Worm (Caenorhabditis elegans) whole organism, late embryonic: Measurements from ENCODE around the gene cox-11.

Experiments used
- C08G9.2 ChIP-seq: sonication (generic microtip); optimal IDR thresholded peaks from 2 replicates; lab custom pipeline; 2016; ENCODE audit warnings: mild to moderate bottlenecking, missing genetic modification characterization, moderate library complexity, missing compliant biosample characterization
- C38D4.7 ChIP-seq: fragments of 200-800 bp; sonication (Bioruptor generic); optimal IDR thresholded peaks from 2 replicates; lab custom pipeline; 2018; ENCODE audit warnings: mild to moderate bottlenecking, missing genetic modification characterization, moderate library complexity, missing compliant biosample characterization
- F13H6.1 ChIP-seq: sonication (generic microtip); optimal IDR thresholded peaks from 2 replicates; lab custom pipeline; 2016; ENCODE audit warnings: missing genetic modification characterization, missing compliant biosample characterization
- K02D7.2 ChIP-seq: sonication (generic microtip); optimal IDR thresholded peaks from 2 replicates; lab custom pipeline; 2017; ENCODE audit warnings: mild to moderate bottlenecking, missing genetic modification characterization, missing compliant biosample characterization
- T23F11.4 ChIP-seq: fragments of 200-800 bp; sonication (Bioruptor generic); optimal IDR thresholded peaks from 2 replicates; lab custom pipeline; 2018; ENCODE audit warnings: mild to moderate bottlenecking, missing genetic modification characterization, missing compliant biosample characterization
- Y22D7AL.16 ChIP-seq: sonication (generic microtip); optimal IDR thresholded peaks from 2 replicates; lab custom pipeline; 2016; ENCODE audit warnings: missing genetic modification characterization, missing compliant biosample characterization
- ahr-1 ChIP-seq: sonication (generic microtip); optimal IDR thresholded peaks from 2 replicates; lab custom pipeline; 2016; ENCODE audit warnings: missing genetic modification characterization, missing compliant biosample characterization
- ama-1 ChIP-seq: fragments of 150-350 bp; optimal IDR thresholded peaks from 2 replicates; lab custom pipeline; 2014
- ceh-19 ChIP-seq: fragments of 200-800 bp; sonication (Bioruptor generic); optimal IDR thresholded peaks from 2 replicates; lab custom pipeline; 2018; ENCODE audit warnings: mild to moderate bottlenecking, missing genetic modification characterization, missing compliant biosample characterization
- ceh-2 ChIP-seq: sonication (generic microtip); optimal IDR thresholded peaks from 2 replicates; lab custom pipeline; 2016; ENCODE audit warnings: missing genotype, missing genetic modification characterization, missing compliant biosample characterization
- ceh-22 ChIP-seq: sonication (generic microtip); optimal IDR thresholded peaks from 2 replicates; lab custom pipeline; 2017; ENCODE audit warnings: missing biosample characterization, missing genetic modification characterization
- ceh-24 ChIP-seq: sonication (generic microtip); optimal IDR thresholded peaks from 2 replicates; lab custom pipeline; 2016; ENCODE audit warnings: mild to moderate bottlenecking, missing genetic modification characterization, missing compliant biosample characterization
- ceh-30 ChIP-seq: fragments of 150-350 bp; optimal IDR thresholded peaks from 2 replicates; lab custom pipeline; 2014; ENCODE audit warnings: missing biosample characterization, missing genetic modification characterization
- ceh-31 ChIP-seq: sonication (generic microtip); optimal IDR thresholded peaks from 2 replicates; lab custom pipeline; 2016; ENCODE audit warnings: missing genetic modification characterization, missing compliant biosample characterization
- ceh-48 ChIP-seq: sonication (generic microtip); optimal IDR thresholded peaks from 2 replicates; lab custom pipeline; 2016; ENCODE audit warnings: missing genetic modification characterization, inconsistent platforms, missing compliant biosample characterization
- ceh-6 ChIP-seq: fragments of 200-800 bp; sonication (Bioruptor generic); optimal IDR thresholded peaks from 2 replicates; lab custom pipeline; 2018; ENCODE audit warnings: mild to moderate bottlenecking, missing genetic modification characterization, missing compliant biosample characterization
- ceh-9 ChIP-seq: sonication (generic microtip); optimal IDR thresholded peaks from 2 replicates; lab custom pipeline; 2016; ENCODE audit warnings: mild to moderate bottlenecking, missing genetic modification characterization, inconsistent platforms, missing compliant biosample characterization
- dmd-4 ChIP-seq: sonication (generic microtip); optimal IDR thresholded peaks from 2 replicates; lab custom pipeline; 2016; ENCODE audit warnings: borderline replicate concordance, missing genetic modification characterization, missing compliant biosample characterization
- dve-1 ChIP-seq: sonication (generic microtip); optimal IDR thresholded peaks from 2 replicates; lab custom pipeline; 2017; ENCODE audit warnings: antibody characterized with exemption, mild to moderate bottlenecking, missing genetic modification characterization, missing compliant biosample characterization
- elt-2 ChIP-seq: sonication (generic microtip); optimal IDR thresholded peaks from 2 replicates; lab custom pipeline; 2016; ENCODE audit warnings: missing genetic modification reagents, missing genetic modification characterization, missing compliant biosample characterization
- hlh-13 ChIP-seq: fragments of 200-800 bp; sonication (Bioruptor generic); optimal IDR thresholded peaks from 2 replicates; lab custom pipeline; 2018; ENCODE audit warnings: mild to moderate bottlenecking, missing genetic modification characterization, missing compliant biosample characterization
- hlh-6 ChIP-seq: sonication (generic microtip); optimal IDR thresholded peaks from 2 replicates; lab custom pipeline; 2016; ENCODE audit warnings: missing genotype, missing genetic modification characterization, missing compliant biosample characterization
- lim-6 ChIP-seq: sonication (generic microtip); optimal IDR thresholded peaks from 2 replicates; lab custom pipeline; 2016; ENCODE audit warnings: missing genetic modification characterization, missing compliant biosample characterization
- lin-11 ChIP-seq: fragments of 200-800 bp; sonication (Bioruptor generic); optimal IDR thresholded peaks from 2 replicates; lab custom pipeline; 2018; ENCODE audit warnings: mild to moderate bottlenecking, missing genetic modification characterization, missing compliant biosample characterization
- nfya-1 ChIP-seq: sonication (generic microtip); optimal IDR thresholded peaks from 2 replicates; lab custom pipeline; 2017; ENCODE audit warnings: missing genetic modification characterization, mild to moderate bottlenecking, missing compliant biosample characterization, antibody characterized with exemption, moderate library complexity
- odd-2 ChIP-seq: sonication (generic microtip); optimal IDR thresholded peaks from 2 replicates; lab custom pipeline; 2017; ENCODE audit warnings: antibody characterized with exemption, mild to moderate bottlenecking, missing genetic modification characterization, missing compliant biosample characterization
- pag-3 ChIP-seq: sonication (generic microtip); optimal IDR thresholded peaks from 2 replicates; lab custom pipeline; 2016; ENCODE audit warnings: missing compliant biosample characterization, missing genetic modification characterization, borderline replicate concordance
- pha-2 ChIP-seq: sonication (generic microtip); optimal IDR thresholded peaks from 2 replicates; lab custom pipeline; 2017; ENCODE audit warnings: mild to moderate bottlenecking, missing genetic modification characterization, missing compliant biosample characterization
- pqm-1 ChIP-seq: sonication (generic microtip); optimal IDR thresholded peaks from 2 replicates; lab custom pipeline; 2016; ENCODE audit warnings: missing genetic modification characterization, missing compliant biosample characterization
- pros-1 ChIP-seq: fragments of 150-350 bp; optimal IDR thresholded peaks from 2 replicates; lab custom pipeline; 2014; ENCODE audit warnings: missing biosample characterization, missing genetic modification reagents, missing genetic modification characterization
- ref-2 ChIP-seq: sonication (generic microtip); optimal IDR thresholded peaks from 2 replicates; lab custom pipeline; 2016; ENCODE audit warnings: missing genetic modification characterization, missing compliant biosample characterization
- sdc-2 ChIP-seq: sonication (generic microtip); optimal IDR thresholded peaks from 2 replicates; lab custom pipeline; 2016; ENCODE audit warnings: missing genotype, missing genetic modification characterization, missing compliant biosample characterization
- sox-4 ChIP-seq: sonication (generic microtip); optimal IDR thresholded peaks from 2 replicates; lab custom pipeline; 2017; ENCODE audit warnings: mild to moderate bottlenecking, missing genetic modification characterization, inconsistent platforms, missing compliant biosample characterization
- tbx-2 ChIP-seq: sonication (generic microtip); optimal IDR thresholded peaks from 2 replicates; lab custom pipeline; 2016; ENCODE audit warnings: missing genetic modification characterization, missing compliant biosample characterization
- tbx-7 ChIP-seq: sonication (generic microtip); optimal IDR thresholded peaks from 2 replicates; lab custom pipeline; 2016; ENCODE audit warnings: missing genotype, missing genetic modification characterization, missing compliant biosample characterization
- unc-3 ChIP-seq, 2 experiments: fragments of 200-800 bp in 1 of 2; sonication (Bioruptor generic) in 1 of 2; sonication (generic microtip) in 1 of 2; conservative IDR thresholded peaks in 1 of 2; optimal IDR thresholded peaks in 1 of 2; 2 replicates each; pipeline versions ENCODE4 v1.3.6 to Lab custom; 2016 to 2022; ENCODE audit warnings: missing compliant biosample characterization in 2 of 2, missing genetic modification characterization in 2 of 2, missing genetic modification reagents in 1 of 2
- unc-42 ChIP-seq: sonication (generic microtip); optimal IDR thresholded peaks from 2 replicates; lab custom pipeline; 2016; ENCODE audit warnings: missing genotype, missing genetic modification characterization, missing compliant biosample characterization
- unc-86 ChIP-seq: sonication (generic microtip); optimal IDR thresholded peaks from 2 replicates; lab custom pipeline; 2016; ENCODE audit warnings: missing genetic modification characterization, missing compliant biosample characterization

The cox-11 gene

ce11 chrIV:13240078-13240841 is 3.9 kb upstream of the cox-11 start, which contains the start of gene rpl-12 (continued):
- no peak for TF ChIP-seq dmd-4
- peak; percentile 92 for TF ChIP-seq nfya-1 (tag; lab: Kevin White, UChicago)
- TF ChIP-seq unc-3 (GFP tag; conservative IDR thresholded peaks at IDR 0.05; lab: Robert Waterston, UW) = no peak
- TF ChIP-seq unc-3 (tag; optimal IDR thresholded peaks at IDR 0.05; lab: Kevin White, UChicago) = peak; percentile 70
- peak; percentile 24 for TF ChIP-seq lim-6 (tag; lab: Kevin White, UChicago)
- no peak for TF ChIP-seq hlh-6 (tag; lab: Kevin White, UChicago)
- no peak for TF ChIP-seq K02D7.2
- TF ChIP-seq lin-11 (tag; lab: Kevin White, UChicago) = peak; percentile 11
- no peak for TF ChIP-seq pag-3 (tag; lab: Kevin White, UChicago)
- TF ChIP-seq ceh-2 (tag; lab: Kevin White, UChicago) = peak; percentile 48
- no peak for TF ChIP-seq Y22D7AL.16 (tag; lab: Kevin White, UChicago)
- peak; percentile 50 for TF ChIP-seq ceh-48
- peak; percentile 30 for TF ChIP-seq C08G9.2
- no peak for TF ChIP-seq sox-4 (tag; lab: Kevin White, UChicago)
- peak; percentile 8 for TF ChIP-seq hlh-13 (GFP tag; lab: Kevin White, UChicago)
- peak; percentile 26 for TF ChIP-seq F13H6.1 (tag; lab: Kevin White, UChicago)
- no peak for TF ChIP-seq tbx-7
- peak; percentile 26 for TF ChIP-seq T23F11.4

ce11 chrIV:13240842-13241143 is 3.3 kb upstream of the cox-11 start, which contains the start of gene lin-54:
Gene lin-54 (plus strand): TSS chrIV:13241044.
- no peak for TF ChIP-seq unc-86 (tag; lab: Kevin White, UChicago)
- no peak for TF ChIP-seq ceh-31 (tag; lab: Kevin White, UChicago)
- TF ChIP-seq ceh-6 (GFP tag; lab: Kevin White, UChicago) = no peak
- TF ChIP-seq ceh-24 = no peak
- TF ChIP-seq hlh-13 (GFP tag; lab: Kevin White, UChicago) = no peak
- no peak for TF ChIP-seq ceh-9 (tag; lab: Kevin White, UChicago)
- TF ChIP-seq odd-2 (tag; lab: Kevin White, UChicago) = no peak
- no peak for TF ChIP-seq unc-42
- TF ChIP-seq pqm-1 = no peak
- TF ChIP-seq ceh-30 = no peak
- no peak for TF ChIP-seq C38D4.7 (GFP tag; lab: Kevin White, UChicago)
- no peak for TF ChIP-seq ceh-22 (tag; lab: Kevin White, UChicago)
- no peak for TF ChIP-seq ceh-19 (GFP tag; lab: Kevin White, UChicago)
- TF ChIP-seq T23F11.4 = no peak
- TF ChIP-seq ceh-2 (tag; lab: Kevin White, UChicago) = no peak
- no peak for TF ChIP-seq K02D7.2

ce11 chrIV:13241340-13241739 is 2.8 kb upstream of the cox-11 start:
- TF ChIP-seq pros-1 (tag; lab: Kevin White, UChicago) = no peak
- TF ChIP-seq sdc-2 (tag; lab: Kevin White, UChicago) = no peak
- no peak for TF ChIP-seq dve-1 (tag; lab: Kevin White, UChicago)
- no peak for TF ChIP-seq pag-3 (tag; lab: Kevin White, UChicago)
- TF ChIP-seq ama-1 = no peak
- no peak for TF ChIP-seq unc-86 (tag; lab: Kevin White, UChicago)
- no peak for TF ChIP-seq ahr-1 (tag; lab: Kevin White, UChicago)
- no peak for TF ChIP-seq elt-2 (tag; lab: Kevin White, UChicago)
- no peak for TF ChIP-seq C38D4.7 (GFP tag; lab: Kevin White, UChicago)
- no peak for TF ChIP-seq dmd-4
- TF ChIP-seq lim-6 (tag; lab: Kevin White, UChicago) = no peak
- no peak for TF ChIP-seq ref-2 (tag; lab: Kevin White, UChicago)
- TF ChIP-seq tbx-2 (tag; lab: Kevin White, UChicago) = no peak
- TF ChIP-seq tbx-7 = no peak
- TF ChIP-seq hlh-6 (tag; lab: Kevin White, UChicago) = no peak
- TF ChIP-seq odd-2 (tag; lab: Kevin White, UChicago) = no peak
- no peak for TF ChIP-seq pha-2 (tag; lab: Kevin White, UChicago)
